Worm (Caenorhabditis elegans) whole organism, L2 larva: ENCODE measurements around the gene mam-2.
"Not testable (repeated sequence)": the region's sequence is repeated elsewhere in the genome, so short reads cannot be mapped to it uniquely, and the experiment has no call there.

ENCODE experiments used
- C34F6.9 ChIP-seq: fragments of 150-350 bp; optimal IDR thresholded peaks from 2 replicates; lab custom pipeline; 2014; ENCODE audit warnings: missing biosample characterization, missing genetic modification characterization
- F13H6.1 ChIP-seq: sonication (generic microtip); optimal IDR thresholded peaks from 2 replicates; lab custom pipeline; 2016; ENCODE audit warnings: missing genetic modification characterization, missing compliant biosample characterization
- R02D3.7 ChIP-seq: fragments of 150-350 bp; optimal IDR thresholded peaks from 2 replicates; lab custom pipeline; 2014; ENCODE audit warnings: missing biosample characterization, missing genetic modification characterization
- aly-2 ChIP-seq: fragments of 150-350 bp; optimal IDR thresholded peaks from 2 replicates; lab custom pipeline; 2014; ENCODE audit warnings: missing biosample characterization, missing genetic modification characterization
- ama-1 ChIP-seq: fragments of 150-350 bp; optimal IDR thresholded peaks from 2 replicates; lab custom pipeline; 2018; ENCODE audit warnings: inconsistent platforms
- ceh-82 ChIP-seq: fragments of 150-350 bp; optimal IDR thresholded peaks from 2 replicates; lab custom pipeline; 2014; ENCODE audit warnings: missing biosample characterization, missing genetic modification characterization
- egl-27 ChIP-seq: sonication (generic microtip); optimal IDR thresholded peaks from 3 replicates; lab custom pipeline; 2017; ENCODE audit warnings: missing biosample characterization, missing genetic modification reagents, missing genetic modification characterization
- elt-3 ChIP-seq: sonication (generic microtip); optimal IDR thresholded peaks from 2 replicates; lab custom pipeline; 2017; ENCODE audit warnings: missing biosample characterization, missing genetic modification characterization
- fos-1 ChIP-seq: fragments of 150-350 bp; optimal IDR thresholded peaks from 2 replicates; lab custom pipeline; 2014; ENCODE audit warnings: missing biosample characterization, missing genetic modification characterization
- gmeb-1 ChIP-seq: fragments of 150-350 bp; optimal IDR thresholded peaks from 2 replicates; lab custom pipeline; 2014; ENCODE audit warnings: missing biosample characterization, missing genetic modification characterization
- lin-11 ChIP-seq: fragments of 150-350 bp; sonication (generic microtip); optimal IDR thresholded peaks from 2 replicates; lab custom pipeline; 2014; ENCODE audit warnings: missing biosample characterization, missing genetic modification characterization, inconsistent platforms, mixed read lengths
- lin-13 ChIP-seq: fragments of 150-350 bp; optimal IDR thresholded peaks from 2 replicates; lab custom pipeline; 2014; ENCODE audit warnings: missing biosample characterization, missing genetic modification reagents, missing genetic modification characterization
- lin-39 ChIP-seq: fragments of 150-350 bp; optimal IDR thresholded peaks from 2 replicates; lab custom pipeline; 2014; ENCODE audit warnings: missing biosample characterization, missing genetic modification reagents, missing genetic modification characterization
- lsy-2 ChIP-seq, 2 experiments: fragments of 150-350 bp in 1 of 2; sonication (generic microtip) in 1 of 2; optimal IDR thresholded peaks; 2 replicates each; lab custom pipeline; 2014 to 2017; ENCODE audit warnings: missing biosample characterization in 2 of 2, missing genetic modification characterization in 2 of 2
- mab-5 ChIP-seq: fragments of 150-350 bp; optimal IDR thresholded peaks from 2 replicates; lab custom pipeline; 2014; ENCODE audit warnings: missing biosample characterization, missing genetic modification characterization
- mbf-1 ChIP-seq: sonication (generic microtip); optimal IDR thresholded peaks from 2 replicates; lab custom pipeline; 2017; ENCODE audit warnings: missing biosample characterization, missing genetic modification characterization
- mdl-1 ChIP-seq, 2 experiments: fragments of 150-350 bp in 1 of 2; sonication (generic microtip) in 1 of 2; optimal IDR thresholded peaks; 2 replicates each; lab custom pipeline; 2017; ENCODE audit warnings: missing biosample characterization in 2 of 2, missing genetic modification characterization in 2 of 2
- nhr-10 ChIP-seq: sonication (generic microtip); optimal IDR thresholded peaks from 2 replicates; lab custom pipeline; 2017; ENCODE audit warnings: missing biosample characterization, missing genetic modification characterization
- nhr-11 ChIP-seq: fragments of 150-350 bp; optimal IDR thresholded peaks from 2 replicates; lab custom pipeline; 2014; ENCODE audit warnings: missing biosample characterization, missing genetic modification characterization
- nhr-129 ChIP-seq: fragments of 150-350 bp; optimal IDR thresholded peaks from 2 replicates; lab custom pipeline; 2014; ENCODE audit warnings: missing biosample characterization, missing genetic modification characterization
- nhr-21 ChIP-seq: fragments of 150-350 bp; optimal IDR thresholded peaks from 2 replicates; lab custom pipeline; 2014; ENCODE audit warnings: missing biosample characterization, missing genetic modification characterization
- nhr-23 ChIP-seq: fragments of 150-350 bp; optimal IDR thresholded peaks from 2 replicates; lab custom pipeline; 2014; ENCODE audit warnings: missing biosample characterization, missing genetic modification reagents, missing genetic modification characterization
- nhr-25 ChIP-seq: fragments of 150-350 bp; sonication (generic microtip); optimal IDR thresholded peaks from 3 replicates; lab custom pipeline; 2014; ENCODE audit warnings: missing biosample characterization, missing genetic modification characterization
- peb-1 ChIP-seq: fragments of 150-350 bp; optimal IDR thresholded peaks from 2 replicates; lab custom pipeline; 2014; ENCODE audit warnings: missing biosample characterization, missing genetic modification characterization
- sem-4 ChIP-seq: fragments of 150-350 bp; optimal IDR thresholded peaks from 2 replicates; lab custom pipeline; 2014; ENCODE audit warnings: missing biosample characterization, missing genetic modification reagents, missing genetic modification characterization
- skn-1 ChIP-seq: sonication (generic microtip); optimal IDR thresholded peaks from 2 replicates; lab custom pipeline; 2017; ENCODE audit warnings: missing biosample characterization, missing genetic modification characterization
- sma-3 ChIP-seq: sonication (generic microtip); optimal IDR thresholded peaks from 2 replicates; lab custom pipeline; 2016; ENCODE audit warnings: missing genetic modification reagents, missing genetic modification characterization, missing compliant biosample characterization
- snpc-4 ChIP-seq: fragments of 150-350 bp; optimal IDR thresholded peaks from 2 replicates; lab custom pipeline; 2014; ENCODE audit warnings: missing biosample characterization, missing genetic modification characterization
- unc-39 ChIP-seq: fragments of 150-350 bp; optimal IDR thresholded peaks from 2 replicates; lab custom pipeline; 2014; ENCODE audit warnings: missing biosample characterization, missing genetic modification characterization
- unc-55 ChIP-seq: fragments of 150-350 bp; sonication (generic microtip); optimal IDR thresholded peaks from 3 replicates; lab custom pipeline; 2014; ENCODE audit warnings: missing biosample characterization, missing genetic modification reagents, missing genetic modification characterization
- unc-62 ChIP-seq: fragments of 150-350 bp; optimal IDR thresholded peaks from 2 replicates; lab custom pipeline; 2014; ENCODE audit warnings: missing biosample characterization, missing genetic modification reagents, missing genetic modification characterization
- zag-1 ChIP-seq: fragments of 150-350 bp; optimal IDR thresholded peaks from 2 replicates; lab custom pipeline; 2014; ENCODE audit warnings: missing biosample characterization, missing genetic modification characterization
- ztf-1 ChIP-seq: fragments of 200-800 bp; sonication (Bioruptor generic); conservative IDR thresholded peaks from 2 replicates; pipeline ENCODE4 v1.3.6; 2022; ENCODE audit warnings: missing genetic modification characterization, missing compliant biosample characterization
- ztf-11 ChIP-seq: sonication (generic microtip); optimal IDR thresholded peaks from 2 replicates; lab custom pipeline; 2017; ENCODE audit warnings: missing biosample characterization, missing genetic modification characterization

mam-2 gene

DNA sequence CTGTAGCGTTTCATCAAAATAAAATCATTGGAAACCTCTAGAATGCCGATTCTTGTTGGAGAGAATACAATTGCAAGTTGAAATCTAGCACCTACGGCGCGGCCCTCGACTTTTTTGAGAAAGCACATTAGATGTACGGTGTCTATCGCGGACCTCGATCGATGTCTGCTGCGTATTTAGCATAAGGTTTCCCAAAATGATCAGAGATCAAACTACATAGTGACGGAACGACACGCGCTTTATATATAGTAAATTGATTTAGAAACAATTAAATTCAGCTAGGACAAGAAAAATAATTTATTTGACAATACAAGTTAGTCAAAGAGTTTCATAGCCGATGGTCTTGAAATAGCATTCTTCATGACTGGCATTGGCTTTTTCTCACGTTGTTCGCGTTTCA is 43.1 kb downstream of the mam-2 start:
- TF ChIP-seq mbf-1 (tag; lab: Kevin White, UChicago) (no peak), nhr-23 (tag; lab: Kevin White, UChicago) (no peak), zag-1 (tag; lab: Kevin White, UChicago) (no peak), sem-4 (tag; lab: Kevin White, UChicago) (no peak), nhr-129 (tag; lab: Kevin White, UChicago) (no peak), peb-1 (tag; lab: Kevin White, UChicago) (no peak), lin-11 (tag; lab: Kevin White, UChicago) (no peak), unc-62 (GFP tag; lab: Kevin White, UChicago) (no peak), unc-39 (tag; lab: Kevin White, UChicago) (no peak), unc-55 (no peak)

DNA sequence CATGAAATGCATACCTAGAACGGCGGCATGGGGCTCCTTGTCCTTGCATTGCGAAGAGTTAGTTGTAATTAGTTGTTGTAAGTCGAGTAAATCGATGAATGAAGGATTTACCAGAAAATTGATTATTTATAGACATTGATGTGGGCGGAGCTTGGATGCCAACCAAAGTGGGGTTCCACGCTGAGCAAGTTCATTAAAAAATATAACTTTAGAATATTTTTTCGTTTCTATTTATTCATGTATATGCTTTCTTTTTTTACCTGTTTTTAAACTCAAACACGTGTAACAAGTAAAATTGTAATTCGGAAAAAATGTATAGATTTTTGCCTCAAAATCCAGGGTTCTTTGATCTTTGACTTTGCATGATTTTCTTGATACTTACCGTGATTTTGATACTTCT is 44.6 kb downstream of the mam-2 start, which contains the start of gene gipc-2:
Gene gipc-2 (minus strand): TSS at position 101 of the 400 bp plus-strand sequence.
- no peak for TF ChIP-seq gmeb-1 (tag; lab: Kevin White, UChicago)
- TF ChIP-seq mab-5 (tag; lab: Kevin White, UChicago): no peak
- TF ChIP-seq F13H6.1 (tag; lab: Kevin White, UChicago): no peak
- TF ChIP-seq lsy-2 (tag; optimal IDR thresholded peaks at IDR 0.05; lab: Kevin White, UChicago): no peak
- no peak for TF ChIP-seq nhr-11
- TF ChIP-seq egl-27 (tag; lab: Kevin White, UChicago): no peak
- TF ChIP-seq elt-3: no peak
- TF ChIP-seq ztf-1 (GFP tag; lab: Robert Waterston, UW): no peak
- TF ChIP-seq snpc-4 (tag; lab: Kevin White, UChicago): no peak
- TF ChIP-seq unc-39 (tag; lab: Kevin White, UChicago): no peak
- no peak for TF ChIP-seq nhr-25
- TF ChIP-seq sma-3 (GFP tag; lab: Kevin White, UChicago): no peak

DNA sequence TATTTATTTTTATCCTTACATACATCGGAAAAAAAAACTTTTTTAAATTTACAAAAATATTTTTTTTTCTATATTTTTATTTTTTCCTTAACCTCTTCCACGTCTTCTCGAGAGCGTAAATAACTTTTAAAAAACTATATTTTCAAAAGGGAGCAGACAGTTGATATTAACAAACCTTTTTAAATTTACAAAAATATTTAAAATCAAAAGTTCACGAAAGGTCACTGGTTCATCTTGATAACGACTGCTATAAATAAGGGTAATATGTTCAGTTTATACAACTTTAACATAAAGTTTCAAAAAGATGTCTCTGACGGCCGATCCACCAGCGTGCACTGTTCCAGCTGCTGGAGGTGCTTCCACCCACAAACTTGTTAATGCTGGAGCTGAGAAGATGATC is 45.8 kb downstream of the mam-2 start, which contains the start of the genes F44D12.16 and msd-2:
Gene F44D12.16 (plus strand): TSS at position 301 of the 400 bp plus-strand sequence.
Gene msd-2 (plus strand): TSS at position 305 of the 400 bp plus-strand sequence.
- TF ChIP-seq skn-1 (tag; lab: Kevin White, UChicago); nhr-10; nhr-21 (tag; lab: Kevin White, UChicago): not testable (repeated sequence)

DNA sequence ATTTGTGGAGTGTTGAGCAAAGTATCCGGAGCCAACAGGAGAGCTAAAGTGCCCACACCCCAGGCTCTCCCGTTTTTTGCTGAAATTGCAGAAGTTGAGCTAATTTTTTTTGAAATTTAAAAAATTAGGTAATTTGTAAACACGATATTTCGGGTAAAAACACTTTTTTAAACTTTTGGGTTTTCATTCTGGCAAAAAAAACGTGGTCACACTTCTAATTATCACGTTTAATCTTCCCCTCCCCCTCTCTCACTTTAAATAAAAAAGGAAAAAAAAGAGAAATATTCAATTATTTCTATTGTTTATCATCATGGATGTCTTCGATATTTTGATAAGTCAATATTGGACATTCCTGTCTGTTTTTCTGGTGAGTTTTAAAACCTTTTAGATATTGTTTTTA is 50.1 kb downstream of the mam-2 start, which contains the start of gene F44D12.6:
Gene F44D12.6 (plus strand): TSS at position 301 of the 400 bp plus-strand sequence.
- TF ChIP-seq lin-13 (no peak), lin-39 (tag; lab: Kevin White, UChicago) (no peak), lin-11 (tag; lab: Kevin White, UChicago) (no peak), ama-1 (lab: Kevin White, UChicago) (no peak), unc-55 (no peak), mdl-1 (tag; optimal IDR thresholded peaks at IDR 0.05; lab: Kevin White, UChicago) (no peak), nhr-23 (tag; lab: Kevin White, UChicago) (no peak), nhr-10 (no peak), R02D3.7 (tag; lab: Kevin White, UChicago) (no peak), aly-2 (tag; lab: Kevin White, UChicago) (no peak), nhr-21 (tag; lab: Kevin White, UChicago) (no peak), fos-1 (tag; lab: Kevin White, UChicago) (no peak), ceh-82 (tag; lab: Kevin White, UChicago) (no peak), skn-1 (tag; lab: Kevin White, UChicago) (no peak), C34F6.9 (no peak), ztf-11 (tag; lab: Kevin White, UChicago) (no peak)

ce11 chrIV:10036966-10037365 is 54.0 kb downstream of the mam-2 start, which contains the start of gene F44D12.10:
TSS of gene F44D12.10 (minus strand) at chrIV:10037066.
- no peak for TF ChIP-seq lin-11 (tag; lab: Kevin White, UChicago)
- no peak for TF ChIP-seq lin-39 (tag; lab: Kevin White, UChicago)
